Worm (Caenorhabditis elegans) whole organism, early embryonic: ENCODE results near the gene nuc-1.

Experiments used
- aly-1 ChIP-seq: sonication (generic microtip); optimal IDR thresholded peaks from 2 replicates; lab custom pipeline; 2016; ENCODE audit warnings: missing genetic modification characterization, missing compliant biosample characterization
- ama-1 ChIP-seq: fragments of 150-350 bp; optimal IDR thresholded peaks from 2 replicates; lab custom pipeline; 2014
- ceh-13 ChIP-seq: fragments of 200-800 bp; sonication (Bioruptor generic); optimal IDR thresholded peaks from 2 replicates; lab custom pipeline; 2018; ENCODE audit warnings: mild to moderate bottlenecking, missing genetic modification characterization, missing compliant biosample characterization
- ceh-36 ChIP-seq: sonication (generic microtip); optimal IDR thresholded peaks from 2 replicates; lab custom pipeline; 2016; ENCODE audit warnings: missing genetic modification characterization, inconsistent platforms, missing compliant biosample characterization
- flt-1 ChIP-seq: fragments of 200-800 bp; sonication (Bioruptor generic); IDR thresholded peaks from 2 replicates; pipeline ENCODE4 v1.3.6; 2022; ENCODE audit warnings: missing genetic modification characterization, missing compliant biosample characterization
- tbx-37 ChIP-seq: fragments of 200-800 bp; sonication (Bioruptor generic); conservative IDR thresholded peaks from 2 replicates; pipeline ENCODE4 v1.3.6; 2022; ENCODE audit warnings: missing genetic modification reagents, missing genetic modification characterization, missing compliant biosample characterization

DNA sequence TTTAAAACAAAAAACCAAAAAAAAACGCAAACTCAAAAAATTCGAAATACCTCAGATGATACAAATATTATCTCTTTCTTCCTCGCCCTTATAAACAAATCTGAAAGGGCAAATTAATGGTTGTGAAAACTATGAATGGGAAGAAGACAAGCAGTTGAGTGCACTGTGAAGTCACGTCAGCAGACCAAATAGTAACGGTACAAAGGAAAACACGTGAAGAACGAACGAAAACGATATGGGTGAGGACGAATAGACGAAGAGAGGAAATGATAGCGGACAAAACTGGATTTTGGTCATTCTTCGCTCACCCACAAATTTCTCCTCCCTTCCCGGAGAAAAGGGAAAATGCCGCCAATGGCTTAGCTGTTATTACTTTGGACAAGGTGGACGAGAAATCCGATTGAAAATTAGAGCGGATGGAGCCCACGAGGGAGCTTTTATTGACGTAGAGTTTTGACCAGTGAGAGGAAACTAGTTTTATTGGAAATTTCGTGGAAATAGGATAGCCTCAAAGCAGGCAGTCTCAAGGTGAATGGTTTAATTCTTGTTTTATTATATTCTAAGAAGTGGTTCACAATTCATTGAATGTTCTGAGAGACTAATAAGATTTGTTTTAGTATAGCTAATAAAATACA lies 2.0 kb upstream of the nuc-1 start:
- TF ChIP-seq ama-1 (lab: Kevin White, UChicago), result no peak
- no peak for TF ChIP-seq ceh-36 (tag; lab: Kevin White, UChicago)
- TF ChIP-seq aly-1, result no peak
- no peak for TF ChIP-seq tbx-37 (GFP tag; lab: Robert Waterston, UW)
- no peak for TF ChIP-seq flt-1 (GFP tag; lab: Robert Waterston, UW)
- no peak for TF ChIP-seq ceh-13 (GFP tag; lab: Kevin White, UChicago)
